Worm (Caenorhabditis elegans) whole organism, young adult: ENCODE results near the gene cls-1.

ENCODE experiments used
- B0336.3 ChIP-seq: fragments of 200-800 bp; sonication (Bioruptor generic); IDR thresholded peaks from 2 replicates; pipeline ENCODE4 v1.3.6; 2022; ENCODE audit warnings: missing genetic modification characterization, missing compliant biosample characterization
- D2030.7 ChIP-seq: fragments of 200-800 bp; sonication (Bioruptor generic); IDR thresholded peaks from 2 replicates; pipeline ENCODE4 v1.3.6; 2022; ENCODE audit warnings: missing genetic modification reagents, missing genetic modification characterization, missing compliant biosample characterization
- F22D6.2 ChIP-seq: sonication (generic microtip); optimal IDR thresholded peaks from 2 replicates; lab custom pipeline; 2016; ENCODE audit warnings: mild to moderate bottlenecking, missing genetic modification characterization, missing compliant biosample characterization
- F23B12.7 ChIP-seq: sonication (generic microtip); optimal IDR thresholded peaks from 2 replicates; lab custom pipeline; 2017; ENCODE audit warnings: missing genetic modification characterization, mild to moderate bottlenecking, missing compliant biosample characterization, antibody characterized with exemption, moderate library complexity; ENCODE audit not compliant: insufficient read depth
- F33H1.4 ChIP-seq: fragments of 200-800 bp; sonication (Bioruptor generic); IDR thresholded peaks from 2 replicates; pipeline ENCODE4 v1.3.6; 2022; ENCODE audit warnings: missing genetic modification reagents, missing genetic modification characterization, missing compliant biosample characterization
- F55B11.4 ChIP-seq: sonication (generic microtip); optimal IDR thresholded peaks from 2 replicates; lab custom pipeline; 2016; ENCODE audit warnings: missing compliant biosample characterization, missing genetic modification characterization, borderline replicate concordance; ENCODE audit not compliant: insufficient read depth
- K11D2.4 ChIP-seq: fragments of 200-800 bp; sonication (Bioruptor generic); IDR thresholded peaks from 2 replicates; pipeline ENCODE4 v1.3.6; 2022; ENCODE audit warnings: missing genetic modification reagents, missing genetic modification characterization, missing compliant biosample characterization
- T07F8.4 ChIP-seq: sonication (generic microtip); optimal IDR thresholded peaks from 2 replicates; lab custom pipeline; 2016; ENCODE audit warnings: mild to moderate bottlenecking, missing genetic modification characterization, moderate library complexity, missing compliant biosample characterization
- Y53G8AR.9 ChIP-seq: fragments of 200-800 bp; sonication (Bioruptor generic); conservative IDR thresholded peaks from 2 replicates; pipeline ENCODE4 v1.3.6; 2022; ENCODE audit warnings: missing genetic modification reagents, missing genetic modification characterization, missing compliant biosample characterization
- Y79H2A.3 ChIP-seq: fragments of 200-800 bp; sonication (Bioruptor generic); conservative IDR thresholded peaks from 2 replicates; pipeline ENCODE4 v1.3.6; 2022; ENCODE audit warnings: missing genetic modification reagents, missing genetic modification characterization, missing compliant biosample characterization
- akir-1 ChIP-seq: fragments of 200-800 bp; sonication (Bioruptor generic); optimal IDR thresholded peaks from 2 replicates; lab custom pipeline; 2018; ENCODE audit warnings: mild to moderate bottlenecking, missing genetic modification characterization, moderate library complexity, missing compliant biosample characterization
- ama-1 ChIP-seq, 3 experiments: fragments of 150-350 bp in 1 of 3; sonication (generic microtip) in 2 of 3; optimal IDR thresholded peaks; 2 replicates each; lab custom pipeline; 2014 to 2018; ENCODE audit warnings: missing biosample characterization in 2 of 3, missing genetic modification characterization in 2 of 3, missing genetic modification reagents in 2 of 3
- cebp-1 ChIP-seq, 2 experiments: fragments of 200-800 bp in 1 of 2; sonication (Bioruptor generic) in 1 of 2; sonication (generic microtip) in 1 of 2; IDR thresholded peaks in 1 of 2; optimal IDR thresholded peaks in 1 of 2; 2 replicates each; pipeline versions ENCODE4 v1.3.6 to Lab custom; 2017 to 2022; ENCODE audit warnings: missing compliant biosample characterization in 2 of 2, missing genetic modification characterization in 2 of 2, mild to moderate bottlenecking in 1 of 2, missing genetic modification reagents in 1 of 2, moderate library complexity in 1 of 2
- chd-7 ChIP-seq: sonication (generic microtip); optimal IDR thresholded peaks from 2 replicates; lab custom pipeline; 2016; ENCODE audit warnings: mild to moderate bottlenecking, missing genetic modification characterization, moderate library complexity, missing compliant biosample characterization
- die-1 ChIP-seq: sonication (generic microtip); optimal IDR thresholded peaks from 2 replicates; lab custom pipeline; 2016; ENCODE audit warnings: missing genotype, mild to moderate bottlenecking, missing genetic modification characterization, missing compliant biosample characterization
- dpl-1 ChIP-seq: fragments of 150-350 bp; optimal IDR thresholded peaks from 2 replicates; lab custom pipeline; 2014; ENCODE audit warnings: missing biosample characterization, missing genetic modification reagents, missing genetic modification characterization
- efl-1 ChIP-seq: fragments of 150-350 bp; optimal IDR thresholded peaks from 2 replicates; lab custom pipeline; 2014; ENCODE audit warnings: missing biosample characterization, missing genetic modification reagents, missing genetic modification characterization
- egl-18 ChIP-seq: fragments of 200-800 bp; sonication (Bioruptor generic); IDR thresholded peaks from 2 replicates; pipeline ENCODE4 v1.3.6; 2022; ENCODE audit warnings: missing genetic modification reagents, missing genetic modification characterization, missing compliant biosample characterization
- ets-4 ChIP-seq: fragments of 200-800 bp; sonication (Bioruptor generic); optimal IDR thresholded peaks from 2 replicates; lab custom pipeline; 2018; ENCODE audit warnings: mild to moderate bottlenecking, missing genetic modification characterization, missing compliant biosample characterization
- gei-17 ChIP-seq: fragments of 200-800 bp; sonication (Bioruptor generic); optimal IDR thresholded peaks from 2 replicates; lab custom pipeline; 2018; ENCODE audit warnings: mild to moderate bottlenecking, missing genetic modification characterization, missing compliant biosample characterization
- hmg-1.2 ChIP-seq: fragments of 200-800 bp; sonication (Bioruptor generic); IDR thresholded peaks from 2 replicates; pipeline ENCODE4 v1.3.6; 2022; ENCODE audit warnings: missing genetic modification reagents, missing genetic modification characterization, missing compliant biosample characterization
- hrde-1 ChIP-seq: sonication (generic microtip); optimal IDR thresholded peaks from 2 replicates; lab custom pipeline; 2016; ENCODE audit warnings: missing genetic modification characterization, mild to moderate bottlenecking, missing compliant biosample characterization, moderate library complexity, missing genotype, missing genetic modification reagents, borderline replicate concordance
- let-607 ChIP-seq, 2 experiments: fragments of 200-800 bp in 1 of 2; sonication (Bioruptor generic) in 1 of 2; sonication (generic microtip) in 1 of 2; optimal IDR thresholded peaks; 2 replicates each; lab custom pipeline; 2016 to 2018; ENCODE audit warnings: mild to moderate bottlenecking in 2 of 2, missing compliant biosample characterization in 2 of 2, missing genetic modification characterization in 2 of 2, moderate library complexity in 2 of 2, missing genotype in 1 of 2
- lin-26 ChIP-seq: fragments of 200-800 bp; sonication (Bioruptor generic); IDR thresholded peaks from 2 replicates; pipeline ENCODE4 v1.3.6; 2022; ENCODE audit warnings: missing genetic modification reagents, missing genetic modification characterization, missing compliant biosample characterization
- lin-54 ChIP-seq: fragments of 200-800 bp; sonication (Bioruptor generic); optimal IDR thresholded peaks from 2 replicates; lab custom pipeline; 2018; ENCODE audit warnings: mild to moderate bottlenecking, missing genetic modification characterization, missing compliant biosample characterization
- lir-1 ChIP-seq: fragments of 200-800 bp; sonication (Bioruptor generic); conservative IDR thresholded peaks from 2 replicates; pipeline ENCODE4 v1.3.6; 2022; ENCODE audit warnings: missing genetic modification reagents, missing genetic modification characterization, missing compliant biosample characterization
- lsl-1 ChIP-seq: fragments of 200-800 bp; sonication (Bioruptor generic); optimal IDR thresholded peaks from 2 replicates; lab custom pipeline; 2018; ENCODE audit warnings: mild to moderate bottlenecking, missing genetic modification characterization, moderate library complexity, missing compliant biosample characterization
- madf-6 ChIP-seq: fragments of 200-800 bp; sonication (Bioruptor generic); IDR thresholded peaks from 2 replicates; pipeline ENCODE4 v1.3.6; 2022; ENCODE audit warnings: missing genetic modification reagents, missing genetic modification characterization, missing compliant biosample characterization
- madf-8 ChIP-seq: fragments of 200-800 bp; sonication (Bioruptor generic); conservative IDR thresholded peaks from 2 replicates; pipeline ENCODE4 v1.3.6; 2022; ENCODE audit warnings: missing genetic modification reagents, missing genetic modification characterization, missing compliant biosample characterization
- mcd-1 ChIP-seq: fragments of 200-800 bp; sonication (Bioruptor generic); IDR thresholded peaks from 2 replicates; pipeline ENCODE4 v1.3.6; 2022; ENCODE audit warnings: missing genetic modification reagents, missing genetic modification characterization, missing compliant biosample characterization
- mel-28 ChIP-seq: sonication (generic microtip); optimal IDR thresholded peaks from 2 replicates; lab custom pipeline; 2016; ENCODE audit warnings: borderline replicate concordance, mild to moderate bottlenecking, missing genetic modification characterization, missing compliant biosample characterization
- mxl-1 ChIP-seq: sonication (generic microtip); optimal IDR thresholded peaks from 2 replicates; lab custom pipeline; 2016; ENCODE audit warnings: missing genetic modification characterization, missing compliant biosample characterization
- nhr-120 ChIP-seq: fragments of 200-800 bp; sonication (Bioruptor generic); IDR thresholded peaks from 2 replicates; pipeline ENCODE4 v1.3.6; 2022; ENCODE audit warnings: missing genetic modification characterization, missing compliant biosample characterization
- nhr-27 ChIP-seq: fragments of 200-800 bp; sonication (Bioruptor generic); optimal IDR thresholded peaks from 2 replicates; lab custom pipeline; 2018; ENCODE audit warnings: mild to moderate bottlenecking, missing genetic modification characterization, moderate library complexity, missing compliant biosample characterization
- nhr-80 ChIP-seq: sonication (generic microtip); optimal IDR thresholded peaks from 2 replicates; lab custom pipeline; 2016; ENCODE audit warnings: missing genetic modification characterization, missing compliant biosample characterization
- rcor-1 ChIP-seq: fragments of 200-800 bp; sonication (Bioruptor generic); IDR thresholded peaks from 2 replicates; pipeline ENCODE4 v1.3.6; 2022; ENCODE audit warnings: missing genetic modification reagents, missing genetic modification characterization, missing compliant biosample characterization
- sea-2 ChIP-seq: fragments of 200-800 bp; sonication (Bioruptor generic); IDR thresholded peaks from 2 replicates; pipeline ENCODE4 v1.3.6; 2022; ENCODE audit warnings: missing genetic modification characterization, missing compliant biosample characterization
- snpc-3.4 ChIP-seq: sonication (generic microtip); optimal IDR thresholded peaks from 2 replicates; lab custom pipeline; 2017; ENCODE audit warnings: missing genetic modification characterization, mild to moderate bottlenecking, missing compliant biosample characterization, antibody characterized with exemption, moderate library complexity, missing genotype, missing genetic modification reagents
- snpc-4 ChIP-seq, 5 experiments: fragments of 150-350 bp in 1 of 5; sonication (generic microtip) in 4 of 5; optimal IDR thresholded peaks; 2 replicates each; lab custom pipeline; 2014 to 2018; ENCODE audit warnings: missing genetic modification characterization in 5 of 5, missing biosample characterization in 3 of 5, antibody characterized with exemption in 2 of 5, mild to moderate bottlenecking in 2 of 5, missing compliant biosample characterization in 2 of 5, missing genotype in 2 of 5, moderate library complexity in 2 of 5, missing genetic modification reagents in 1 of 5
- tlf-1 ChIP-seq: fragments of 200-800 bp; sonication (Bioruptor generic); optimal IDR thresholded peaks from 2 replicates; lab custom pipeline; 2018; ENCODE audit warnings: mild to moderate bottlenecking, missing genetic modification characterization, missing compliant biosample characterization
- unc-62 ChIP-seq: fragments of 150-350 bp; optimal IDR thresholded peaks from 2 replicates; lab custom pipeline; 2014; ENCODE audit warnings: missing biosample characterization, missing genetic modification reagents, missing genetic modification characterization
- zfh-2 ChIP-seq: fragments of 200-800 bp; sonication (Bioruptor generic); conservative IDR thresholded peaks from 2 replicates; pipeline ENCODE4 v1.3.6; 2022; ENCODE audit warnings: missing genetic modification reagents, missing genetic modification characterization, missing compliant biosample characterization

The cls-1 gene

ce11 chrIII:7498346-7498745 is 9.6 kb upstream of the cls-1 start (continued):
- TF ChIP-seq F55B11.4, result no peak
- no peak for TF ChIP-seq nhr-120 (GFP tag; lab: Robert Waterston, UW)
- peak; percentile 62; the same call in 1 of the 2 replicates for TF ChIP-seq lir-1
- TF ChIP-seq unc-62 (GFP tag; lab: Kevin White, UChicago), result peak; percentile 8
- no peak for TF ChIP-seq mxl-1 (tag; lab: Kevin White, UChicago)
- TF ChIP-seq T07F8.4 (tag; lab: Kevin White, UChicago), result no peak
- TF ChIP-seq efl-1 (GFP tag; lab: Kevin White, UChicago), result peak; percentile 87
- TF ChIP-seq F33H1.4, result peak; percentile 50
- peak; percentile 57; the same call in 1 of the 2 replicates for TF ChIP-seq D2030.7 (GFP tag; lab: Robert Waterston, UW)
- TF ChIP-seq rcor-1 (GFP tag; lab: Robert Waterston, UW), result peak; percentile 75
- no peak for TF ChIP-seq ets-4
- TF ChIP-seq snpc-3.4, result peak; percentile 9
- peak; percentile 66; the same call in 1 of the 2 replicates for TF ChIP-seq Y53G8AR.9 (GFP tag; lab: Robert Waterston, UW)
- TF ChIP-seq Y79H2A.3 (GFP tag; lab: Robert Waterston, UW), result no peak
- TF ChIP-seq ama-1 (optimal IDR thresholded peaks at IDR 0.05; lab: Kevin White, UChicago), result no peak
- TF ChIP-seq ama-1 (GFP tag; optimal IDR thresholded peaks at IDR 0.05; lab: Kevin White, UChicago), result no peak
- no peak for TF ChIP-seq hrde-1 (tag; lab: Kevin White, UChicago)
- TF ChIP-seq nhr-80 (tag; lab: Kevin White, UChicago), result peak; percentile 99
- TF ChIP-seq mel-28 (tag; lab: Kevin White, UChicago), result no peak
- TF ChIP-seq F23B12.7 (tag; lab: Kevin White, UChicago), result peak; percentile 77
- TF ChIP-seq hmg-1.2 (GFP tag; lab: Robert Waterston, UW), result peak; percentile 87
- TF ChIP-seq dpl-1 (GFP tag; lab: Kevin White, UChicago), result peak; percentile 99
- TF ChIP-seq akir-1 (GFP tag; lab: Kevin White, UChicago), result peak; percentile 12
- peak; percentile 75 for TF ChIP-seq mcd-1 (GFP tag; lab: Robert Waterston, UW)
- no peak for TF ChIP-seq sea-2 (GFP tag; lab: Robert Waterston, UW)
- TF ChIP-seq zfh-2 (GFP tag; lab: Robert Waterston, UW), result peak; percentile 87
- peak; percentile 99 for TF ChIP-seq lin-54 (GFP tag; lab: Kevin White, UChicago)
- peak; percentile 66 for TF ChIP-seq chd-7 (tag; lab: Kevin White, UChicago)
- peak; percentile 96 for TF ChIP-seq let-607 (tag; optimal IDR thresholded peaks at IDR 0.05; lab: Kevin White, UChicago)
- no peak for TF ChIP-seq lin-26 (GFP tag; lab: Robert Waterston, UW)
- TF ChIP-seq, all 124 proteins: peak for 49

- TF ChIP-seq egl-18, result no peak
- peak; percentile 83; the same call in 1 of the 2 replicates for TF ChIP-seq Y53G8AR.9 (GFP tag; lab: Robert Waterston, UW)
- peak; percentile 11; the same call in 1 of the 2 replicates for TF ChIP-seq K11D2.4
- TF ChIP-seq akir-1 (GFP tag; lab: Kevin White, UChicago), result no peak
- peak; percentile 48 for TF ChIP-seq hmg-1.2 (GFP tag; lab: Robert Waterston, UW)
- peak; percentile 66 for TF ChIP-seq F33H1.4
- TF ChIP-seq sea-2 (GFP tag; lab: Robert Waterston, UW), result no peak
- TF ChIP-seq Y79H2A.3 (GFP tag; lab: Robert Waterston, UW), result no peak
- TF ChIP-seq lsl-1 (GFP tag; lab: Kevin White, UChicago), result peak; percentile 65
- no peak for TF ChIP-seq nhr-27
- TF ChIP-seq cebp-1 (GFP tag; IDR thresholded peaks at IDR 0.05; lab: Robert Waterston, UW), result no peak
- TF ChIP-seq cebp-1 (tag; optimal IDR thresholded peaks at IDR 0.05; lab: Kevin White, UChicago), result peak; percentile 75
- peak; percentile 62 for TF ChIP-seq tlf-1 (GFP tag; lab: Kevin White, UChicago)
- TF ChIP-seq snpc-4 (GFP tag; optimal IDR thresholded peaks at IDR 0.05; lab: Kevin White, UChicago), result no peak
- peak in 2 of 4 experiments; percentile 30 to 67 for TF ChIP-seq snpc-4 (tag; optimal IDR thresholded peaks at IDR 0.05; lab: Kevin White, UChicago)
- no peak for TF ChIP-seq die-1
- TF ChIP-seq D2030.7 (GFP tag; lab: Robert Waterston, UW), result peak; percentile 67
- TF ChIP-seq B0336.3, result peak; percentile 38; the same call in 1 of the 2 replicates
- TF ChIP-seq gei-17 (GFP tag; lab: Kevin White, UChicago), result no peak
- TF ChIP-seq efl-1 (GFP tag; lab: Kevin White, UChicago), result peak; percentile 84
- TF ChIP-seq mel-28 (tag; lab: Kevin White, UChicago), result no peak
- TF ChIP-seq F22D6.2 (tag; lab: Kevin White, UChicago), result no peak
- no peak for TF ChIP-seq lir-1
- peak; percentile 96 for TF ChIP-seq dpl-1 (GFP tag; lab: Kevin White, UChicago)
- no peak for TF ChIP-seq madf-8 (GFP tag; lab: Robert Waterston, UW)
- peak; percentile 79 for TF ChIP-seq mcd-1 (GFP tag; lab: Robert Waterston, UW)
- TF ChIP-seq madf-6 (GFP tag; lab: Robert Waterston, UW), result peak; percentile 62
Measured at ce11 chrIII:7499421-7499902, 8.5 kb upstream of the cls-1 start, which contains the start of the genes C07H6.9 and sap-140. TSS of gene C07H6.9 (minus strand) at chrIII:7499471. TSS of gene sap-140 (plus strand) at chrIII:7499738.
